Worm (Caenorhabditis elegans): ENCODE results near the gene elli-1.

elli-1 gene

DNA sequence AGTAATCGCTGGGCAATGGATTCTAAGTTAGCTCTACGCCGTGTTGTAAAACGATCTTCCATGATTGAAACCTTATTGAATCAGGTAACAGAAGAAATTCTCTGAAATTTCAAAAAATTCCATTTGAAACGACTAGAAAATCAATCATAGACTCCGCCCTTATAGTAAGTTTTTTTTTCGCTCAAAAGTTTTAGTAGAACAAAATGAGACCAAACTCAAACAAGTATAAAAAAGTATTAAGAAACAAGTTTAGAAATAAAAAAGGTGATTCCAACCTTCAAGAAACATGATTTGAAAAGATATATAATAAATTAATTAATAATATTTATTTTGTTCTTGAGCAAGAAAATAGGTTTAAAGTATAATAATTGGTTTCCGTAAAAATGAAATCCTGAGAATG lies 23.4 kb upstream of the elli-1 start, which contains the start of gene C33D9.6:
Gene C33D9.6 (minus strand): TSS at position 101 of the 400 bp plus-strand sequence.
- TF ChIP-seq mxl-1 (tag; optimal IDR thresholded peaks at IDR 0.05) (no peak), ama-1 (optimal IDR thresholded peaks at IDR 0.05) (no peak), ama-1 (GFP tag; optimal IDR thresholded peaks at IDR 0.05) (no peak), ceh-40 (GFP tag; IDR thresholded peaks at IDR 0.05) (no peak), snpc-1.1 (tag; optimal IDR thresholded peaks at IDR 0.05; ENCODE audit: insufficient read depth) (no peak), tbx-9 (tag; optimal IDR thresholded peaks at IDR 0.05; ENCODE audit: borderline replicate concordance) (no peak), efl-1 (GFP tag; optimal IDR thresholded peaks at IDR 0.05) (no peak), F22D6.2 (tag; optimal IDR thresholded peaks at IDR 0.05) (no peak), egl-18 (GFP tag; IDR thresholded peaks at IDR 0.05) (no peak), bed-2 (GFP tag; IDR thresholded peaks at IDR 0.05) (no peak), ztf-22 (GFP tag; optimal IDR thresholded peaks at IDR 0.05) (no peak), hsf-1 (GFP tag; IDR thresholded peaks at IDR 0.05) (no peak), nfya-2 (GFP tag; IDR thresholded peaks at IDR 0.05) (no peak), nhr-179 (tag; optimal IDR thresholded peaks at IDR 0.05) (no peak), aptf-2 (GFP tag; conservative IDR thresholded peaks at IDR 0.05) (no peak), snpc-3.4 (tag; optimal IDR thresholded peaks at IDR 0.05) (no peak), hlh-26 (GFP tag; conservative IDR thresholded peaks at IDR 0.05) (no peak), madf-10 (tag; optimal IDR thresholded peaks at IDR 0.05) (no peak), Y79H2A.3 (GFP tag; conservative IDR thresholded peaks at IDR 0.05) (no peak), B0035.1 (tag; optimal IDR thresholded peaks at IDR 0.05) (no peak), ceh-27 (GFP tag; optimal IDR thresholded peaks at IDR 0.05) (no peak)

DNA sequence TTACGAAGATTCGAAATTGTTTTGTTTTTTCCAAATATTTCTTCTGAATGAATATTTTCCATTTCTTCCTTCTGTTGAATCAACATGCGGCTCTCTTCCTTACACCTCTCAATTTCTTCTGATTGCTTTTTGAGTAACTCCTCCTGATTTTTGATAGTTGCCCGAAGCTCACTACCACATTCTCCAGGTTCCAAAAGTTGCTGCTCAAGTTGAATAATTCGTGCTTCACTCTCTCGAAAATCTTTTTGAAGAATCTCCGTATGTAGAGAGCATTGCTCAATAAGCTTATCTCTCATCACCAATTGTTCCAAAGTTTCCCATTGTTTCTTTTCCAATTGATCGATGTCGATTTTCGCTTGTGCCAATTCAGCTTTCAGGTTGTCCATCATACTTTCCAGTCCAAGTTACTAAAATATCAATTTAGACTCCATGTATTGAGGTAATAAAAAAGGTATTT lies 18.2 kb upstream of the elli-1 start, which contains the start of gene F20C5.6:
Gene F20C5.6 (minus strand): TSS at position 407 of the 457 bp plus-strand sequence.
- TF ChIP-seq B0035.1 (tag; optimal IDR thresholded peaks at IDR 0.05): no peak
- TF ChIP-seq nfya-2 (GFP tag; IDR thresholded peaks at IDR 0.05): no peak
- TF ChIP-seq lin-35 (GFP tag; optimal IDR thresholded peaks at IDR 0.05): no peak
- no peak for TF ChIP-seq attf-6 (GFP tag; IDR thresholded peaks at IDR 0.05)
- no peak for TF ChIP-seq hsf-1 (GFP tag; IDR thresholded peaks at IDR 0.05)
- TF ChIP-seq let-607 (tag; optimal IDR thresholded peaks at IDR 0.05): no peak
- TF ChIP-seq zim-3 (tag; optimal IDR thresholded peaks at IDR 0.05): no peak
- TF ChIP-seq fkh-3 (tag; optimal IDR thresholded peaks at IDR 0.05): no peak
- TF ChIP-seq xnd-1 (tag; optimal IDR thresholded peaks at IDR 0.05): no peak

DNA sequence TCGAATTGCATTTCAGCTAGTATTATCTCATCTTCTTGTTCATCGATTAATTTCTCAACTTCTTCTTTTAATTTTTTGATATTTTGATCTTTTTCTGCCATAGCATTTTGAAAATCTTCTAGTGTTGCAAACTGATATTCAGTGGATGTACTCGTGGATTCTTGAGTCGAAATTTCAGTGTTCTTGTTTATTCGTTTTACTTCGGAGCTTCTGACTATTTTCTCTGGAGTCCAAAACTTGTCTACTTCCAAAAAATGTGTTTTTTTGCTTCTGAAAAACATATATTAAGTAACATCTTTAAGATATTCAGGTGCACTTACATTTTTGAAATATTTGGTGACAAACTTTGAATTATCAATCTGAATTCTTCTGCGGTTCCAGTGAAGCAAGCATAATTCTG lies 14.9 kb upstream of the elli-1 start, which contains the start of gene F20C5.5:
Gene F20C5.5 (minus strand): TSS at position 101 of the 400 bp plus-strand sequence.
- no peak for TF ChIP-seq ztf-3 (GFP tag; optimal IDR thresholded peaks at IDR 0.05)
- TF ChIP-seq B0035.1 (tag; optimal IDR thresholded peaks at IDR 0.05): no peak
- TF ChIP-seq mxl-1 (tag; optimal IDR thresholded peaks at IDR 0.05): no peak

DNA sequence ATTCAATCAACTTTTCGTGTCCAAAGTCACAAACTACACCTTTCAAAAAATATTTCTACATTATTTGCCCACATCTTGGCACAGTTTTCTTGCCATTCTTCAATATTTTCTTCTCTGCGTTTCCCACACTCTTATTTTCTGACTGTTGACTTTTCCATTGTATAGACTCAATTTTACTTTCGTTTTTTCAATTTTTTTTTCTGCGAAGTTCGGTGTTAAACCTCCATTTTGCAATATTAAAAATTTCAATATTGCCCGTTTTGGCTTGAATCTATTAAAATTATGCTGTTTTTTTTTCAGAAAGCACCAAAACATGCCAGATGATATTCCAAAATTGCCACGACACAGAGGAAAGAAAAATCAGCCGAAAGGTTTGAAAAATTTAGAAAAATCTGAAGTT lies 9.9 kb upstream of the elli-1 start, which contains the start of gene cdc-50.B:
Gene cdc-50.B (plus strand): TSS at position 301 of the 400 bp plus-strand sequence.
- TF ChIP-seq repo-1 (tag; optimal IDR thresholded peaks at IDR 0.05) (no peak), ztf-28 (GFP tag; IDR thresholded peaks at IDR 0.05) (no peak), athp-1 (tag; optimal IDR thresholded peaks at IDR 0.05) (no peak), sdz-38 (tag; optimal IDR thresholded peaks at IDR 0.05) (no peak), hlh-26 (GFP tag; conservative IDR thresholded peaks at IDR 0.05) (no peak), snpc-1.1 (tag; optimal IDR thresholded peaks at IDR 0.05; ENCODE audit: insufficient read depth) (no peak), dox-1 (GFP tag; IDR thresholded peaks at IDR 0.05) (no peak), nfya-2 (GFP tag; IDR thresholded peaks at IDR 0.05) (no peak), tbp1 (GFP tag; optimal IDR thresholded peaks at IDR 0.05) (no peak), ztf-18 (tag; optimal IDR thresholded peaks at IDR 0.05) (no peak), B0261.1 (tag; optimal IDR thresholded peaks at IDR 0.05) (no peak), lsy-27 (tag; optimal IDR thresholded peaks at IDR 0.05; ENCODE audit: borderline replicate concordance, insufficient read depth) (no peak), lin-40 (tag; optimal IDR thresholded peaks at IDR 0.05) (no peak), ama-1 (optimal IDR thresholded peaks at IDR 0.05) (no peak), ama-1 (GFP tag; optimal IDR thresholded peaks at IDR 0.05) (no peak), F10E7.11 (tag; optimal IDR thresholded peaks at IDR 0.05) (no peak), mel-28 (tag; optimal IDR thresholded peaks at IDR 0.05; ENCODE audit: borderline replicate concordance) (no peak), egl-18 (GFP tag; IDR thresholded peaks at IDR 0.05) (no peak), ztf-6 (GFP tag; IDR thresholded peaks at IDR 0.05) (no peak), attf-5 (GFP tag; optimal IDR thresholded peaks at IDR 0.05) (no peak), ceh-100 (GFP tag; IDR thresholded peaks at IDR 0.05) (no peak)

Measured in whole organism, young adult.